Worm (Caenorhabditis elegans) whole organism, L4 larva: ENCODE data around the gene H01G02.1.
A peak's percentile ranks its signal among the peaks of the same experiment; 100 is the strongest.

Experiments
- D1046.2 ChIP-seq: fragments of 200-800 bp; sonication (Bioruptor generic); IDR thresholded peaks from 2 replicates; pipeline ENCODE4 v1.3.6; 2022; ENCODE audit warnings: missing genetic modification characterization, missing compliant biosample characterization
- F26F4.8 ChIP-seq: fragments of 200-800 bp; sonication (Bioruptor generic); conservative IDR thresholded peaks from 2 replicates; pipeline ENCODE4 v1.3.6; 2022; ENCODE audit warnings: missing genetic modification characterization, missing compliant biosample characterization
- F37D6.2 ChIP-seq: sonication (generic microtip); optimal IDR thresholded peaks from 2 replicates; lab custom pipeline; 2016; ENCODE audit warnings: mild to moderate bottlenecking, missing genetic modification characterization, missing compliant biosample characterization
- F49E8.2 ChIP-seq: sonication (generic microtip); optimal IDR thresholded peaks from 2 replicates; lab custom pipeline; 2016; ENCODE audit warnings: missing compliant biosample characterization, mild to moderate bottlenecking, missing genetic modification characterization, borderline replicate concordance
- Y105C5A.15 ChIP-seq: fragments of 200-800 bp; sonication (Bioruptor generic); IDR thresholded peaks from 2 replicates; pipeline ENCODE4 v1.3.6; 2022; ENCODE audit warnings: missing genetic modification characterization, missing compliant biosample characterization
- Y75B8A.6 ChIP-seq: fragments of 200-800 bp; sonication (Bioruptor generic); IDR thresholded peaks from 2 replicates; pipeline ENCODE4 v1.3.6; 2022; ENCODE audit warnings: missing genetic modification reagents, missing genetic modification characterization, missing compliant biosample characterization
- aha-1 ChIP-seq: fragments of 150-350 bp; peaks from one replicate; lab custom pipeline; 2014; ENCODE audit warnings: missing biosample characterization, missing genetic modification characterization
- arid-1 ChIP-seq: fragments of 200-800 bp; sonication (Bioruptor generic); conservative IDR thresholded peaks from 2 replicates; pipeline ENCODE4 v1.3.6; 2022; ENCODE audit warnings: missing genetic modification reagents, missing genetic modification characterization, missing compliant biosample characterization
- attf-4 ChIP-seq: sonication (generic microtip); optimal IDR thresholded peaks from 3 replicates; lab custom pipeline; 2017; ENCODE audit warnings: missing biosample characterization, missing genetic modification characterization
- ceh-20 ChIP-seq: fragments of 200-800 bp; sonication (Bioruptor generic); IDR thresholded peaks from 2 replicates; pipeline ENCODE4 v1.3.6; 2022; ENCODE audit warnings: missing genetic modification reagents, missing genetic modification characterization, missing compliant biosample characterization
- ceh-28 ChIP-seq: fragments of 150-350 bp; optimal IDR thresholded peaks from 2 replicates; lab custom pipeline; 2014; ENCODE audit warnings: missing biosample characterization, missing genetic modification reagents, missing genetic modification characterization
- ceh-62 ChIP-seq: sonication (generic microtip); optimal IDR thresholded peaks from 2 replicates; lab custom pipeline; 2017; ENCODE audit warnings: missing biosample characterization, missing genetic modification characterization
- ctbp-1 ChIP-seq: fragments of 200-800 bp; sonication (Bioruptor generic); IDR thresholded peaks from 2 replicates; pipeline ENCODE4 v1.3.6; 2022; ENCODE audit warnings: missing genetic modification reagents, missing genetic modification characterization, missing compliant biosample characterization
- daf-12 ChIP-seq: fragments of 150-350 bp; optimal IDR thresholded peaks from 2 replicates; lab custom pipeline; 2014; ENCODE audit warnings: missing biosample characterization, missing genetic modification reagents, missing genetic modification characterization
- daf-8 ChIP-seq: fragments of 200-800 bp; sonication (Bioruptor generic); IDR thresholded peaks from 2 replicates; pipeline ENCODE4 v1.3.6; 2022; ENCODE audit warnings: missing genetic modification characterization, missing compliant biosample characterization
- dmd-6 ChIP-seq: fragments of 200-800 bp; sonication (Bioruptor generic); IDR thresholded peaks from 2 replicates; pipeline ENCODE4 v1.3.6; 2022; ENCODE audit warnings: missing genetic modification reagents, missing genetic modification characterization, missing compliant biosample characterization
- dmd-8 ChIP-seq: fragments of 200-800 bp; sonication (Bioruptor generic); IDR thresholded peaks from 2 replicates; pipeline ENCODE4 v1.3.6; 2022; ENCODE audit warnings: missing genetic modification characterization, missing compliant biosample characterization
- dmd-9 ChIP-seq: fragments of 200-800 bp; sonication (Bioruptor generic); IDR thresholded peaks from 2 replicates; pipeline ENCODE4 v1.3.6; 2022; ENCODE audit warnings: missing genetic modification reagents, missing genetic modification characterization, missing compliant biosample characterization
- duxl-1 ChIP-seq: sonication (generic microtip); optimal IDR thresholded peaks from 2 replicates; lab custom pipeline; 2016; ENCODE audit warnings: mild to moderate bottlenecking, missing genetic modification characterization, moderate library complexity, missing compliant biosample characterization; ENCODE audit not compliant: poor library complexity
- gei-8 ChIP-seq: fragments of 200-800 bp; sonication (Bioruptor generic); optimal IDR thresholded peaks from 2 replicates; lab custom pipeline; 2018; ENCODE audit warnings: mild to moderate bottlenecking, missing genetic modification characterization, missing compliant biosample characterization
- hif-1 ChIP-seq, 2 experiments: sonication (generic microtip); optimal IDR thresholded peaks; 2 replicates each; lab custom pipeline; 2016 to 2017; ENCODE audit warnings: missing compliant biosample characterization in 2 of 2, missing genetic modification characterization in 2 of 2, missing genetic modification reagents in 2 of 2, missing genotype in 2 of 2, mild to moderate bottlenecking in 1 of 2
- hlh-11 ChIP-seq: fragments of 200-800 bp; sonication (Bioruptor generic); optimal IDR thresholded peaks from 2 replicates; lab custom pipeline; 2018; ENCODE audit warnings: mild to moderate bottlenecking, missing genetic modification characterization, missing compliant biosample characterization
- hlh-30 ChIP-seq: sonication (generic microtip); optimal IDR thresholded peaks from 2 replicates; lab custom pipeline; 2017; ENCODE audit warnings: antibody characterized with exemption, mild to moderate bottlenecking, missing genetic modification characterization, missing compliant biosample characterization; ENCODE audit not compliant: insufficient read depth
- hmg-1.1 ChIP-seq: fragments of 200-800 bp; sonication (Bioruptor generic); IDR thresholded peaks from 2 replicates; pipeline ENCODE4 v1.3.6; 2022; ENCODE audit warnings: missing genetic modification reagents, missing genetic modification characterization, missing compliant biosample characterization
- lin-1 ChIP-seq: fragments of 200-800 bp; sonication (Bioruptor generic); IDR thresholded peaks from 2 replicates; pipeline ENCODE4 v1.3.6; 2022; ENCODE audit warnings: missing genetic modification reagents, missing genetic modification characterization, missing compliant biosample characterization
- lin-13 ChIP-seq: fragments of 150-350 bp; optimal IDR thresholded peaks from 2 replicates; lab custom pipeline; 2014; ENCODE audit warnings: missing biosample characterization, missing genetic modification reagents, missing genetic modification characterization
- lin-29 ChIP-seq: fragments of 200-800 bp; sonication (Bioruptor generic); IDR thresholded peaks from 2 replicates; pipeline ENCODE4 v1.3.6; 2022; ENCODE audit warnings: missing genetic modification reagents, missing genetic modification characterization, missing compliant biosample characterization
- lin-39 ChIP-seq: fragments of 150-350 bp; optimal IDR thresholded peaks from 2 replicates; lab custom pipeline; 2014; ENCODE audit warnings: missing biosample characterization, missing genetic modification reagents, missing genetic modification characterization
- lsy-2 ChIP-seq, 2 experiments: fragments of 150-350 bp in 1 of 2; sonication (generic microtip) in 1 of 2; optimal IDR thresholded peaks; 2 replicates each; lab custom pipeline; 2014 to 2017; ENCODE audit warnings: missing biosample characterization in 2 of 2, missing genetic modification characterization in 2 of 2
- madf-5 ChIP-seq, 2 experiments: fragments of 200-800 bp; sonication (Bioruptor generic); IDR thresholded peaks; 2 replicates each; pipeline ENCODE4 v1.3.6; 2022; ENCODE audit warnings: missing compliant biosample characterization in 2 of 2, missing genetic modification characterization in 2 of 2
- madf-9 ChIP-seq: fragments of 200-800 bp; sonication (Bioruptor generic); conservative IDR thresholded peaks from 2 replicates; pipeline ENCODE4 v1.3.6; 2022; ENCODE audit warnings: missing genetic modification reagents, missing genetic modification characterization, missing compliant biosample characterization
- mdl-1 ChIP-seq, 2 experiments: fragments of 150-350 bp in 1 of 2; sonication (generic microtip) in 1 of 2; optimal IDR thresholded peaks; 2 replicates each; lab custom pipeline; 2014 to 2017; ENCODE audit warnings: missing biosample characterization in 2 of 2, missing genetic modification characterization in 2 of 2
- mdt-29 ChIP-seq: fragments of 200-800 bp; sonication (Bioruptor generic); IDR thresholded peaks from 2 replicates; pipeline ENCODE4 v1.3.6; 2022; ENCODE audit warnings: missing genetic modification reagents, missing genetic modification characterization, missing compliant biosample characterization
- mep-1 ChIP-seq: fragments of 150-350 bp; sonication (generic microtip); optimal IDR thresholded peaks from 3 replicates; lab custom pipeline; 2014; ENCODE audit warnings: missing biosample characterization, missing genetic modification characterization
- mes-2 ChIP-seq: sonication (generic microtip); optimal IDR thresholded peaks from 2 replicates; lab custom pipeline; 2016; ENCODE audit warnings: missing genotype, mild to moderate bottlenecking, missing genetic modification characterization, missing compliant biosample characterization; ENCODE audit not compliant: poor library complexity, severe bottlenecking
- mxl-2 ChIP-seq: fragments of 200-800 bp; sonication (Bioruptor generic); conservative IDR thresholded peaks from 2 replicates; pipeline ENCODE4 v1.3.6; 2022; ENCODE audit warnings: missing genetic modification reagents, missing genetic modification characterization, missing compliant biosample characterization
- nhr-10 ChIP-seq: fragments of 150-350 bp; optimal IDR thresholded peaks from 2 replicates; lab custom pipeline; 2014; ENCODE audit warnings: missing biosample characterization, missing genetic modification characterization
- nhr-237 ChIP-seq: sonication (generic microtip); optimal IDR thresholded peaks from 2 replicates; lab custom pipeline; 2017; ENCODE audit warnings: missing biosample characterization, missing genetic modification characterization
- nhr-42 ChIP-seq: fragments of 200-800 bp; sonication (Bioruptor generic); IDR thresholded peaks from 2 replicates; pipeline ENCODE4 v1.3.6; 2022; ENCODE audit warnings: missing genetic modification characterization, missing compliant biosample characterization
- nhr-77 ChIP-seq: fragments of 150-350 bp; optimal IDR thresholded peaks from 2 replicates; lab custom pipeline; 2014; ENCODE audit warnings: missing biosample characterization, missing genetic modification characterization
- pha-4 ChIP-seq, 2 experiments: fragments of 150-350 bp in 1 of 2; fragments of 200-800 bp in 1 of 2; sonication (Bioruptor generic) in 1 of 2; IDR thresholded peaks in 1 of 2; optimal IDR thresholded peaks in 1 of 2; 2 replicates each; pipeline versions ENCODE4 v1.3.6 to Lab custom; 2014 to 2022; ENCODE audit warnings: missing genetic modification characterization in 2 of 2, missing genetic modification reagents in 2 of 2, missing biosample characterization in 1 of 2, missing compliant biosample characterization in 1 of 2
- pqm-1 ChIP-seq: sonication (generic microtip); optimal IDR thresholded peaks from 2 replicates; lab custom pipeline; 2017; ENCODE audit warnings: missing biosample characterization, missing genetic modification characterization
- rbr-2 ChIP-seq: sonication (generic microtip); optimal IDR thresholded peaks from 2 replicates; lab custom pipeline; 2016; ENCODE audit warnings: missing genotype, missing genetic modification characterization, missing compliant biosample characterization
- snpc-1.2 ChIP-seq: fragments of 200-800 bp; sonication (Bioruptor generic); IDR thresholded peaks from 2 replicates; pipeline ENCODE4 v1.3.6; 2022; ENCODE audit warnings: missing genetic modification reagents, missing genetic modification characterization, missing compliant biosample characterization
- snpc-4 ChIP-seq: fragments of 150-350 bp; optimal IDR thresholded peaks from 2 replicates; lab custom pipeline; 2014; ENCODE audit warnings: missing biosample characterization, missing genetic modification characterization
- spr-1 ChIP-seq: sonication (generic microtip); optimal IDR thresholded peaks from 2 replicates; lab custom pipeline; 2016; ENCODE audit warnings: mild to moderate bottlenecking, missing genetic modification characterization, missing compliant biosample characterization
- tag-97 ChIP-seq: fragments of 200-800 bp; sonication (Bioruptor generic); IDR thresholded peaks from 2 replicates; pipeline ENCODE4 v1.3.6; 2022; ENCODE audit warnings: missing genetic modification characterization, missing compliant biosample characterization
- unc-39 ChIP-seq: sonication (generic microtip); optimal IDR thresholded peaks from 2 replicates; lab custom pipeline; 2017; ENCODE audit warnings: missing biosample characterization, missing genetic modification characterization
- vab-7 ChIP-seq: fragments of 200-800 bp; sonication (Bioruptor generic); IDR thresholded peaks from 2 replicates; pipeline ENCODE4 v1.3.6; 2022; ENCODE audit warnings: missing genetic modification reagents, missing genetic modification characterization, missing compliant biosample characterization
- zfp-3 ChIP-seq: fragments of 200-800 bp; sonication (Bioruptor generic); conservative IDR thresholded peaks from 2 replicates; pipeline ENCODE4 v1.3.6; 2022; ENCODE audit warnings: missing genetic modification reagents, missing genetic modification characterization, missing compliant biosample characterization
- ztf-11 ChIP-seq: fragments of 150-350 bp; optimal IDR thresholded peaks from 2 replicates; lab custom pipeline; 2014; ENCODE audit warnings: missing biosample characterization, missing genetic modification characterization

Gene H01G02.1

ce11 chrIV:11765507-11765906, 38.4 kb downstream of the H01G02.1 start:
- TF ChIP-seq vab-7 (GFP tag; lab: Robert Waterston, UW) (no peak), attf-4 (tag; lab: Kevin White, UChicago) (no peak), lsy-2 (tag; optimal IDR thresholded peaks at IDR 0.05; lab: Kevin White, UChicago) (peak; percentile 21 to 43), dmd-6 (GFP tag; lab: Robert Waterston, UW) (peak; percentile 14; the same call in 1 of the 2 replicates), zfp-3 (GFP tag; lab: Robert Waterston, UW) (no peak), rbr-2 (tag; lab: Kevin White, UChicago) (peak; percentile 73), snpc-4 (tag; lab: Kevin White, UChicago) (no peak), F49E8.2 (tag; lab: Kevin White, UChicago) (no peak), nhr-10 (no peak), madf-5 (GFP tag; IDR thresholded peaks at IDR 0.05; lab: Robert Waterston, UW) (no peak), lin-29 (GFP tag; lab: Robert Waterston, UW) (no peak), daf-8 (no peak), nhr-77 (tag; lab: Kevin White, UChicago) (no peak), ctbp-1 (peak; percentile 79), ztf-11 (no peak), pha-4 (GFP tag; IDR thresholded peaks at IDR 0.05; lab: Robert Waterston, UW) (no peak), pha-4 (tag; optimal IDR thresholded peaks at IDR 0.05; lab: Kevin White, UChicago) (no peak), mxl-2 (no peak), dmd-9 (GFP tag; lab: Robert Waterston, UW) (no peak), mep-1 (tag; lab: Kevin White, UChicago) (peak; percentile 52), mdt-29 (GFP tag; lab: Robert Waterston, UW) (no peak), lin-13 (GFP tag; lab: Kevin White, UChicago) (no peak), pqm-1 (no peak), Y75B8A.6 (no peak), hlh-11 (tag; lab: Kevin White, UChicago) (peak; percentile 7), mes-2 (tag; lab: Kevin White, UChicago) (no peak), hif-1 (tag; optimal IDR thresholded peaks at IDR 0.05; lab: Kevin White, UChicago) (peak in 1 of 2 experiments; percentile 41), hlh-30 (tag; lab: Kevin White, UChicago) (peak; percentile 71), snpc-1.2 (GFP tag; lab: Robert Waterston, UW) (no peak), mdl-1 (tag; optimal IDR thresholded peaks at IDR 0.05; lab: Kevin White, UChicago) (peak in 1 of 2 experiments; percentile 58), arid-1 (GFP tag; lab: Robert Waterston, UW) (no peak), F26F4.8 (GFP tag; lab: Robert Waterston, UW) (no peak), F37D6.2 (tag; lab: Kevin White, UChicago) (peak; percentile 48), spr-1 (no peak), ceh-28 (peak; percentile 60), tag-97 (no peak), Y105C5A.15 (GFP tag; lab: Robert Waterston, UW) (no peak), lin-1 (GFP tag; lab: Robert Waterston, UW) (no peak), nhr-237 (tag; lab: Kevin White, UChicago) (no peak), hmg-1.1 (peak; percentile 50), ceh-20 (GFP tag; lab: Robert Waterston, UW) (0 out of 2 replicates have a peak, but pooled peaks have one; percentile 49), aha-1 (tag; lab: Kevin White, UChicago) (peak; percentile 74), dmd-8 (GFP tag; lab: Robert Waterston, UW) (no peak), unc-39 (tag; lab: Kevin White, UChicago) (no peak), D1046.2 (GFP tag; lab: Robert Waterston, UW) (no peak), ceh-62 (no peak), nhr-42 (GFP tag; lab: Robert Waterston, UW) (no peak), lin-39 (tag; lab: Kevin White, UChicago) (no peak), madf-9 (GFP tag; lab: Robert Waterston, UW) (no peak), duxl-1 (tag; lab: Kevin White, UChicago) (no peak), daf-12 (tag; lab: Kevin White, UChicago) (no peak), gei-8 (no peak)
